Fruit fly (Drosophila melanogaster) whole organism, embryonic: ENCODE data around the gene CG31360.

Experiments
- B-H2 ChIP-seq: fragments of 200-800 bp; sonication (Bioruptor generic); optimal IDR thresholded peaks from 2 replicates; lab custom pipeline; 2018; ENCODE audit warnings: missing biosample characterization, mild to moderate bottlenecking, missing genetic modification characterization
- Bdp1 ChIP-seq: fragments of 200-800 bp; sonication (Bioruptor generic); optimal IDR thresholded peaks from 3 replicates; lab custom pipeline; 2016; ENCODE audit warnings: missing biosample characterization, missing genetic modification characterization
- CG10543 ChIP-seq: fragments of 200-800 bp; sonication (Bioruptor generic); optimal IDR thresholded peaks from 3 replicates; lab custom pipeline; 2017; ENCODE audit warnings: missing biosample characterization, mild to moderate bottlenecking, missing genetic modification characterization, moderate library complexity
- CG11093 ChIP-seq: fragments of 200-800 bp; sonication (Bioruptor generic); IDR thresholded peaks from 3 replicates; pipeline ENCODE4 v1.3.6; 2022; ENCODE audit warnings: missing biosample characterization, missing genetic modification characterization
- CG12219 ChIP-seq: fragments of 200-800 bp; sonication (Bioruptor generic); optimal IDR thresholded peaks from 3 replicates; lab custom pipeline; 2018; ENCODE audit warnings: missing biosample characterization, mild to moderate bottlenecking, missing genetic modification characterization
- CG12659 ChIP-seq: fragments of 200-800 bp; sonication (Bioruptor generic); optimal IDR thresholded peaks from 3 replicates; lab custom pipeline; 2017; ENCODE audit warnings: mild to moderate bottlenecking, missing biosample characterization, missing genetic modification reagents, missing genetic modification characterization
- CG13775 ChIP-seq: fragments of 200-800 bp; sonication (Bioruptor generic); optimal IDR thresholded peaks from 3 replicates; lab custom pipeline; 2017; ENCODE audit warnings: missing biosample characterization, mild to moderate bottlenecking, missing genetic modification characterization
- CG14050 ChIP-seq: fragments of 200-800 bp; sonication (Bioruptor generic); IDR thresholded peaks from 3 replicates; pipeline ENCODE4 v1.3.6; 2022; ENCODE audit warnings: missing biosample characterization, missing genetic modification characterization
- CG15011 ChIP-seq: fragments of 200-800 bp; sonication (Bioruptor generic); optimal IDR thresholded peaks from 3 replicates; lab custom pipeline; 2018; ENCODE audit warnings: missing biosample characterization, mild to moderate bottlenecking, missing genetic modification characterization
- CG15601 ChIP-seq: fragments of 200-800 bp; sonication (Bioruptor generic); optimal IDR thresholded peaks from 3 replicates; lab custom pipeline; 2019; ENCODE audit warnings: missing biosample characterization, mild to moderate bottlenecking, missing genetic modification characterization, moderate library complexity
- CG1603 ChIP-seq: fragments of 200-800 bp; sonication (Bioruptor generic); optimal IDR thresholded peaks from 2 replicates; lab custom pipeline; 2019; ENCODE audit warnings: missing biosample characterization, mild to moderate bottlenecking, missing genetic modification characterization, moderate library complexity
- CG17385 ChIP-seq: fragments of 200-800 bp; sonication (Bioruptor generic); optimal IDR thresholded peaks from 3 replicates; lab custom pipeline; 2018; ENCODE audit warnings: missing biosample characterization, mild to moderate bottlenecking, missing genetic modification characterization
- CG17802 ChIP-seq: fragments of 200-800 bp; sonication (Bioruptor generic); optimal IDR thresholded peaks from 2 replicates; lab custom pipeline; 2018; ENCODE audit warnings: missing biosample characterization, mild to moderate bottlenecking, missing genetic modification characterization, moderate library complexity
- CG2116 ChIP-seq: fragments of 200-800 bp; sonication (Bioruptor generic); optimal IDR thresholded peaks from 3 replicates; lab custom pipeline; 2018; ENCODE audit warnings: missing biosample characterization, mild to moderate bottlenecking, missing genetic modification characterization
- CG2202 ChIP-seq: fragments of 200-800 bp; sonication (Bioruptor generic); optimal IDR thresholded peaks from 2 replicates; lab custom pipeline; 2018; ENCODE audit warnings: missing biosample characterization, mild to moderate bottlenecking, missing genetic modification characterization
- CG3281 ChIP-seq: fragments of 200-800 bp; sonication (Bioruptor generic); optimal IDR thresholded peaks from 3 replicates; lab custom pipeline; 2017; ENCODE audit warnings: missing biosample characterization, mild to moderate bottlenecking, missing genetic modification characterization
- CG4328 ChIP-seq: fragments of 200-800 bp; sonication (Bioruptor generic); optimal IDR thresholded peaks from 3 replicates; lab custom pipeline; 2017; ENCODE audit warnings: missing biosample characterization, missing genetic modification reagents, missing genetic modification characterization
- CG4617 ChIP-seq: fragments of 200-800 bp; sonication (Bioruptor generic); optimal IDR thresholded peaks from 3 replicates; lab custom pipeline; 2016; ENCODE audit warnings: missing biosample characterization, missing genetic modification characterization, borderline replicate concordance
- CG6272 ChIP-seq: fragments of 200-800 bp; sonication (Bioruptor generic); IDR thresholded peaks from 2 replicates; pipeline ENCODE4 v1.3.6; 2022; ENCODE audit warnings: missing biosample characterization, missing genetic modification characterization
- CG9437 ChIP-seq: fragments of 200-800 bp; sonication (Bioruptor generic); optimal IDR thresholded peaks from 2 replicates; lab custom pipeline; 2018; ENCODE audit warnings: missing biosample characterization, mild to moderate bottlenecking, missing genetic modification characterization
- Dref ChIP-seq: fragments of 200-800 bp; sonication (Bioruptor generic); IDR thresholded peaks from 2 replicates; pipeline ENCODE4 v1.3.6; 2022; ENCODE audit warnings: missing biosample characterization, missing genetic modification characterization
- Eip74EF ChIP-seq, 2 experiments: fragments of 200-800 bp in 1 of 2; fragments of >200 bp in 1 of 2; sonication (Bioruptor generic) in 1 of 2; optimal IDR thresholded peaks; 2 replicates each; lab custom pipeline; 2017 to 2019; ENCODE audit warnings: missing biosample characterization in 2 of 2, missing genetic modification characterization in 2 of 2, mild to moderate bottlenecking in 1 of 2, moderate library complexity in 1 of 2
- Ets65A ChIP-seq: fragments of 200-800 bp; sonication (Bioruptor generic); peaks from one replicate; lab custom pipeline; 2016; ENCODE audit warnings: missing biosample characterization, missing genetic modification characterization
- HLH54F ChIP-seq: fragments of 200-800 bp; sonication (Bioruptor generic); optimal IDR thresholded peaks from 3 replicates; lab custom pipeline; 2016; ENCODE audit warnings: missing biosample characterization, missing genetic modification characterization
- HmgD ChIP-seq: fragments of 200-800 bp; sonication (Bioruptor generic); optimal IDR thresholded peaks from 3 replicates; lab custom pipeline; 2016; ENCODE audit warnings: missing biosample characterization, missing genetic modification characterization
- Lhr ChIP-seq: fragments of 200-800 bp; sonication (Bioruptor generic); optimal IDR thresholded peaks from 3 replicates; lab custom pipeline; 2017; ENCODE audit warnings: mild to moderate bottlenecking, missing biosample characterization, missing genetic modification reagents, missing genetic modification characterization
- Max ChIP-seq: fragments of 200-800 bp; sonication (Bioruptor generic); optimal IDR thresholded peaks from 2 replicates; lab custom pipeline; 2016; ENCODE audit warnings: missing biosample characterization, mild to moderate bottlenecking, missing genetic modification characterization
- Med ChIP-seq: fragments of 200-800 bp; sonication (Bioruptor generic); peaks from one replicate; lab custom pipeline; 2016; ENCODE audit warnings: missing biosample characterization, missing genetic modification characterization, mild to moderate bottlenecking, inconsistent platforms, moderate library complexity
- Myb ChIP-seq: fragments of 200-800 bp; sonication (Bioruptor generic); optimal IDR thresholded peaks from 2 replicates; lab custom pipeline; 2016; ENCODE audit warnings: missing biosample characterization, missing genetic modification characterization
- NK7.1 ChIP-seq: fragments of 200-800 bp; sonication (Bioruptor generic); optimal IDR thresholded peaks from 3 replicates; lab custom pipeline; 2016; ENCODE audit warnings: missing biosample characterization, missing genetic modification characterization
- Nf-YA ChIP-seq: fragments of 200-800 bp; sonication (Bioruptor generic); IDR thresholded peaks from 2 replicates; pipeline ENCODE4 v1.3.6; 2022; ENCODE audit warnings: missing biosample characterization, missing genetic modification characterization
- Pdp1 ChIP-seq, 2 experiments: fragments of 200-800 bp; sonication (Bioruptor generic); optimal IDR thresholded peaks; 3 replicates each; lab custom pipeline; 2016; ENCODE audit warnings: missing biosample characterization in 2 of 2, missing genetic modification characterization in 2 of 2, mild to moderate bottlenecking in 1 of 2, moderate library complexity in 1 of 2
- Ssrp ChIP-seq: fragments of 200-800 bp; sonication (Bioruptor generic); optimal IDR thresholded peaks from 2 replicates; lab custom pipeline; 2018; ENCODE audit warnings: missing biosample characterization, mild to moderate bottlenecking, missing genetic modification characterization, moderate library complexity
- ac ChIP-seq: fragments of 200-800 bp; sonication (Bioruptor generic); optimal IDR thresholded peaks from 3 replicates; lab custom pipeline; 2017; ENCODE audit warnings: missing biosample characterization, mild to moderate bottlenecking, missing genetic modification characterization
- ash1 ChIP-seq: fragments of 200-800 bp; sonication (Bioruptor generic); optimal IDR thresholded peaks from 2 replicates; lab custom pipeline; 2018; ENCODE audit warnings: missing biosample characterization, mild to moderate bottlenecking, missing genetic modification characterization
- chinmo ChIP-seq: fragments of 200-800 bp; sonication (Bioruptor generic); IDR thresholded peaks from 4 replicates; pipeline ENCODE4 v1.3.6; 2022; ENCODE audit warnings: missing biosample characterization, missing genetic modification characterization; ENCODE audit not compliant: partially characterized antibody
- h ChIP-seq: fragments of >200 bp; optimal IDR thresholded peaks from 2 replicates; lab custom pipeline; 2017
- lab ChIP-seq: fragments of 200-800 bp; sonication (Bioruptor generic); optimal IDR thresholded peaks from 3 replicates; lab custom pipeline; 2017; ENCODE audit warnings: missing biosample characterization, missing genetic modification characterization, mild to moderate bottlenecking, moderate library complexity, missing genetic modification reagents
- maf-S ChIP-seq: fragments of 200-800 bp; sonication (Bioruptor generic); optimal IDR thresholded peaks from 2 replicates; lab custom pipeline; 2016; ENCODE audit warnings: missing biosample characterization, missing genetic modification characterization
- nmo ChIP-seq: fragments of 200-800 bp; sonication (Bioruptor generic); optimal IDR thresholded peaks from 2 replicates; lab custom pipeline; 2018; ENCODE audit warnings: missing biosample characterization, mild to moderate bottlenecking, missing genetic modification characterization, moderate library complexity
- prd ChIP-seq, 3 experiments: fragments of >200 bp in 2 of 3; fragments of 200-800 bp in 1 of 3; sonication (Bioruptor generic) in 1 of 3; optimal IDR thresholded peaks in 2 of 3; IDR thresholded peaks in 1 of 3; 2 replicates in 2 of 3; 3 replicates in 1 of 3; pipeline versions ENCODE4 v1.3.6 to Lab custom; 2017 to 2022; ENCODE audit warnings: missing biosample characterization in 1 of 3, missing genetic modification characterization in 1 of 3
- ranshi ChIP-seq: fragments of 200-800 bp; sonication (Bioruptor generic); IDR thresholded peaks from 2 replicates; pipeline ENCODE4 v1.3.6; 2022; ENCODE audit warnings: missing biosample characterization, missing genetic modification characterization
- repo ChIP-seq: fragments of 200-800 bp; sonication (Bioruptor generic); optimal IDR thresholded peaks from 2 replicates; lab custom pipeline; 2016; ENCODE audit warnings: missing biosample characterization, missing genetic modification characterization
- rib ChIP-seq: fragments of 200-800 bp; sonication (Bioruptor generic); IDR thresholded peaks from 2 replicates; pipeline ENCODE4 v1.3.6; 2022; ENCODE audit warnings: missing biosample characterization, missing genetic modification characterization
- row ChIP-seq: fragments of 200-800 bp; sonication (Bioruptor generic); IDR thresholded peaks from 3 replicates; pipeline ENCODE4 v1.3.6; 2022; ENCODE audit warnings: missing biosample characterization, missing genetic modification characterization
- run ChIP-seq: fragments of 200-800 bp; sonication (Bioruptor generic); optimal IDR thresholded peaks from 3 replicates; lab custom pipeline; 2018; ENCODE audit warnings: missing biosample characterization, mild to moderate bottlenecking, missing genetic modification characterization
- sens ChIP-seq: fragments of 200-800 bp; sonication (Bioruptor generic); peaks from one replicate; lab custom pipeline; 2016; ENCODE audit warnings: missing biosample characterization, missing genetic modification characterization
- slou ChIP-seq: fragments of 200-800 bp; sonication (Bioruptor generic); optimal IDR thresholded peaks from 3 replicates; lab custom pipeline; 2016; ENCODE audit warnings: missing biosample characterization, missing genetic modification characterization
- tin ChIP-seq: fragments of 200-800 bp; sonication (Bioruptor generic); optimal IDR thresholded peaks from 3 replicates; lab custom pipeline; 2016; ENCODE audit warnings: missing biosample characterization, missing genetic modification characterization
- unc-4 ChIP-seq: fragments of 200-800 bp; sonication (Bioruptor generic); IDR thresholded peaks from 2 replicates; pipeline ENCODE4 v1.3.6; 2022; ENCODE audit warnings: missing biosample characterization, missing genetic modification characterization; ENCODE audit not compliant: partially characterized antibody

The CG31360 gene

dm6 chr3R:17718051-17718693, 33.3 kb downstream of the CG31360 start, which contains the start of gene osa (continued):
- TF ChIP-seq ash1 (no peak), Lhr (peak; percentile 39), row (GFP tag; lab: Robert Waterston, UW) (no peak), Max (GFP tag; lab: Kevin White, UChicago) (peak; percentile 33), Nf-YA (GFP tag; lab: Robert Waterston, UW) (no peak), Ets65A (GFP tag; lab: Kevin White, UChicago) (peak; percentile 48), CG12659 (peak; percentile 49), CG13775 (GFP tag; lab: Kevin White, UChicago) (peak; percentile 54), Bdp1 (GFP tag; lab: Kevin White, UChicago) (peak; percentile 18), slou (GFP tag; lab: Kevin White, UChicago) (no peak), ranshi (GFP tag; lab: Robert Waterston, UW) (no peak), CG6272 (GFP tag; lab: Robert Waterston, UW) (peak; percentile 70; the same call in 1 of the 2 replicates), CG15011 (GFP tag; lab: Kevin White, UChicago) (no peak), CG17802 (tag; lab: Kevin White, UChicago) (no peak), CG2116 (GFP tag; lab: Kevin White, UChicago) (peak; percentile 92), CG3281 (no peak), CG11093 (GFP tag; lab: Robert Waterston, UW) (no peak), Myb (GFP tag; lab: Kevin White, UChicago) (peak; percentile 86), CG15601 (tag; lab: Kevin White, UChicago) (peak; percentile 17), CG4617 (GFP tag; lab: Kevin White, UChicago) (peak; percentile 43), ac (no peak), h (lab: Kevin White, UChicago) (no peak), CG10543 (GFP tag; lab: Kevin White, UChicago) (peak; percentile 20), tin (GFP tag; lab: Kevin White, UChicago) (no peak), run (tag; lab: Kevin White, UChicago) (no peak), rib (GFP tag; lab: Robert Waterston, UW) (no peak), CG14050 (GFP tag; lab: Robert Waterston, UW) (no peak), Eip74EF (GFP tag; optimal IDR thresholded peaks at IDR 0.05; lab: Kevin White, UChicago) (no peak), CG1603 (peak; percentile 32), chinmo (no peak), Med (GFP tag; lab: Kevin White, UChicago) (peak; percentile 85), repo (no peak), CG4328 (GFP tag; lab: Kevin White, UChicago) (no peak), unc-4 (GFP tag; lab: Robert Waterston, UW) (no peak), maf-S (no peak), nmo (peak; percentile 64), HLH54F (GFP tag; lab: Kevin White, UChicago) (no peak), HmgD (peak; percentile 5), Dref (no peak), CG12219 (GFP tag; lab: Kevin White, UChicago) (peak; percentile 0), CG2202 (no peak), Pdp1 (GFP tag; optimal IDR thresholded peaks at IDR 0.05; lab: Kevin White, UChicago) (peak in 1 of 2 experiments; percentile 2), CG9437 (GFP tag; lab: Kevin White, UChicago) (no peak), prd (optimal IDR thresholded peaks at IDR 0.05; lab: Kevin White, UChicago) (no peak), prd (GFP tag; IDR thresholded peaks at IDR 0.05; lab: Robert Waterston, UW) (no peak), CG17385 (peak; percentile 4), NK7.1 (GFP tag; lab: Kevin White, UChicago) (no peak), sens (GFP tag; lab: Kevin White, UChicago) (peak; percentile 66), B-H2 (GFP tag; lab: Kevin White, UChicago) (no peak), lab (GFP tag; lab: Kevin White, UChicago) (peak; percentile 18), Ssrp (tag; lab: Kevin White, UChicago) (no peak)
